Worm (Caenorhabditis elegans) whole organism, late embryonic: ENCODE measurements around the gene col-43.

ENCODE experiments used
- C38D4.7 ChIP-seq: fragments of 200-800 bp; sonication (Bioruptor generic); optimal IDR thresholded peaks from 2 replicates; lab custom pipeline; 2018; ENCODE audit warnings: mild to moderate bottlenecking, missing genetic modification characterization, moderate library complexity, missing compliant biosample characterization
- F13H6.1 ChIP-seq: sonication (generic microtip); optimal IDR thresholded peaks from 2 replicates; lab custom pipeline; 2016; ENCODE audit warnings: missing genetic modification characterization, missing compliant biosample characterization
- K02D7.2 ChIP-seq: sonication (generic microtip); optimal IDR thresholded peaks from 2 replicates; lab custom pipeline; 2017; ENCODE audit warnings: mild to moderate bottlenecking, missing genetic modification characterization, missing compliant biosample characterization
- K09A11.1 ChIP-seq: sonication (generic microtip); optimal IDR thresholded peaks from 2 replicates; lab custom pipeline; 2017; ENCODE audit warnings: antibody characterized with exemption, mild to moderate bottlenecking, missing genetic modification characterization, missing compliant biosample characterization; ENCODE audit not compliant: insufficient read depth
- T23F11.4 ChIP-seq: fragments of 200-800 bp; sonication (Bioruptor generic); optimal IDR thresholded peaks from 2 replicates; lab custom pipeline; 2018; ENCODE audit warnings: mild to moderate bottlenecking, missing genetic modification characterization, missing compliant biosample characterization
- Y22D7AL.16 ChIP-seq: sonication (generic microtip); optimal IDR thresholded peaks from 2 replicates; lab custom pipeline; 2016; ENCODE audit warnings: missing genetic modification characterization, missing compliant biosample characterization
- ahr-1 ChIP-seq: sonication (generic microtip); optimal IDR thresholded peaks from 2 replicates; lab custom pipeline; 2016; ENCODE audit warnings: missing genetic modification characterization, missing compliant biosample characterization
- ama-1 ChIP-seq: fragments of 150-350 bp; optimal IDR thresholded peaks from 2 replicates; lab custom pipeline; 2014
- ceh-14 ChIP-seq: sonication (generic microtip); optimal IDR thresholded peaks from 2 replicates; lab custom pipeline; 2016; ENCODE audit warnings: missing genotype, missing genetic modification characterization, missing compliant biosample characterization
- ceh-19 ChIP-seq: fragments of 200-800 bp; sonication (Bioruptor generic); optimal IDR thresholded peaks from 2 replicates; lab custom pipeline; 2018; ENCODE audit warnings: mild to moderate bottlenecking, missing genetic modification characterization, missing compliant biosample characterization
- ceh-2 ChIP-seq: sonication (generic microtip); optimal IDR thresholded peaks from 2 replicates; lab custom pipeline; 2016; ENCODE audit warnings: missing genotype, missing genetic modification characterization, missing compliant biosample characterization
- ceh-22 ChIP-seq: sonication (generic microtip); optimal IDR thresholded peaks from 2 replicates; lab custom pipeline; 2017; ENCODE audit warnings: missing biosample characterization, missing genetic modification characterization
- ceh-24 ChIP-seq: sonication (generic microtip); optimal IDR thresholded peaks from 2 replicates; lab custom pipeline; 2016; ENCODE audit warnings: mild to moderate bottlenecking, missing genetic modification characterization, missing compliant biosample characterization
- ceh-31 ChIP-seq: sonication (generic microtip); optimal IDR thresholded peaks from 2 replicates; lab custom pipeline; 2016; ENCODE audit warnings: missing genetic modification characterization, missing compliant biosample characterization
- ceh-48 ChIP-seq: sonication (generic microtip); optimal IDR thresholded peaks from 2 replicates; lab custom pipeline; 2016; ENCODE audit warnings: missing genetic modification characterization, inconsistent platforms, missing compliant biosample characterization
- ceh-6 ChIP-seq: fragments of 200-800 bp; sonication (Bioruptor generic); optimal IDR thresholded peaks from 2 replicates; lab custom pipeline; 2018; ENCODE audit warnings: mild to moderate bottlenecking, missing genetic modification characterization, missing compliant biosample characterization
- ceh-9 ChIP-seq: sonication (generic microtip); optimal IDR thresholded peaks from 2 replicates; lab custom pipeline; 2016; ENCODE audit warnings: mild to moderate bottlenecking, missing genetic modification characterization, inconsistent platforms, missing compliant biosample characterization
- che-1 ChIP-seq: sonication (generic microtip); optimal IDR thresholded peaks from 2 replicates; lab custom pipeline; 2016; ENCODE audit warnings: mild to moderate bottlenecking, missing genetic modification characterization, missing compliant biosample characterization
- dmd-4 ChIP-seq: sonication (generic microtip); optimal IDR thresholded peaks from 2 replicates; lab custom pipeline; 2016; ENCODE audit warnings: borderline replicate concordance, missing genetic modification characterization, missing compliant biosample characterization
- dve-1 ChIP-seq: sonication (generic microtip); optimal IDR thresholded peaks from 2 replicates; lab custom pipeline; 2017; ENCODE audit warnings: antibody characterized with exemption, mild to moderate bottlenecking, missing genetic modification characterization, missing compliant biosample characterization
- elt-2 ChIP-seq: sonication (generic microtip); optimal IDR thresholded peaks from 2 replicates; lab custom pipeline; 2016; ENCODE audit warnings: missing genetic modification reagents, missing genetic modification characterization, missing compliant biosample characterization
- elt-4 ChIP-seq: sonication (generic microtip); optimal IDR thresholded peaks from 2 replicates; lab custom pipeline; 2016; ENCODE audit warnings: missing genetic modification characterization, missing compliant biosample characterization
- ets-4 ChIP-seq: sonication (generic microtip); optimal IDR thresholded peaks from 2 replicates; lab custom pipeline; 2016; ENCODE audit warnings: missing genetic modification characterization, missing compliant biosample characterization
- eyg-1 ChIP-seq: sonication (generic microtip); optimal IDR thresholded peaks from 2 replicates; lab custom pipeline; 2016; ENCODE audit warnings: missing genotype, missing genetic modification characterization, missing compliant biosample characterization
- fax-1 ChIP-seq: sonication (generic microtip); optimal IDR thresholded peaks from 2 replicates; lab custom pipeline; 2016; ENCODE audit warnings: missing genotype, missing genetic modification characterization, missing compliant biosample characterization
- fkh-6 ChIP-seq: sonication (generic microtip); optimal IDR thresholded peaks from 2 replicates; lab custom pipeline; 2016; ENCODE audit warnings: missing genetic modification characterization, missing compliant biosample characterization
- gmeb-2 ChIP-seq: sonication (generic microtip); optimal IDR thresholded peaks from 2 replicates; lab custom pipeline; 2016; ENCODE audit warnings: missing genetic modification characterization, inconsistent platforms, missing compliant biosample characterization
- hlh-13 ChIP-seq: fragments of 200-800 bp; sonication (Bioruptor generic); optimal IDR thresholded peaks from 2 replicates; lab custom pipeline; 2018; ENCODE audit warnings: mild to moderate bottlenecking, missing genetic modification characterization, missing compliant biosample characterization
- hlh-15 ChIP-seq: sonication (generic microtip); optimal IDR thresholded peaks from 2 replicates; lab custom pipeline; 2016; ENCODE audit warnings: missing genetic modification characterization, missing compliant biosample characterization
- hlh-30 ChIP-seq: sonication (generic microtip); optimal IDR thresholded peaks from 2 replicates; lab custom pipeline; 2017; ENCODE audit warnings: antibody characterized with exemption, missing genetic modification characterization, missing compliant biosample characterization; ENCODE audit not compliant: insufficient read depth
- hlh-6 ChIP-seq: sonication (generic microtip); optimal IDR thresholded peaks from 2 replicates; lab custom pipeline; 2016; ENCODE audit warnings: missing genotype, missing genetic modification characterization, missing compliant biosample characterization
- hlh-8 ChIP-seq: sonication (generic microtip); optimal IDR thresholded peaks from 2 replicates; lab custom pipeline; 2016; ENCODE audit warnings: missing genotype, missing genetic modification characterization, missing compliant biosample characterization
- lim-6 ChIP-seq: sonication (generic microtip); optimal IDR thresholded peaks from 2 replicates; lab custom pipeline; 2016; ENCODE audit warnings: missing genetic modification characterization, missing compliant biosample characterization
- mec-3 ChIP-seq: sonication (generic microtip); optimal IDR thresholded peaks from 2 replicates; lab custom pipeline; 2016; ENCODE audit warnings: borderline replicate concordance, missing genetic modification characterization, missing compliant biosample characterization
- nhr-11 ChIP-seq: fragments of 150-350 bp; optimal IDR thresholded peaks from 2 replicates; lab custom pipeline; 2014; ENCODE audit warnings: missing biosample characterization, missing genetic modification characterization
- npax-4 ChIP-seq: sonication (generic microtip); optimal IDR thresholded peaks from 2 replicates; lab custom pipeline; 2016; ENCODE audit warnings: missing genetic modification characterization, missing compliant biosample characterization
- odd-2 ChIP-seq: sonication (generic microtip); optimal IDR thresholded peaks from 2 replicates; lab custom pipeline; 2017; ENCODE audit warnings: antibody characterized with exemption, mild to moderate bottlenecking, missing genetic modification characterization, missing compliant biosample characterization
- pag-3 ChIP-seq: sonication (generic microtip); optimal IDR thresholded peaks from 2 replicates; lab custom pipeline; 2016; ENCODE audit warnings: missing compliant biosample characterization, missing genetic modification characterization, borderline replicate concordance
- pat-9 ChIP-seq: fragments of 200-800 bp; sonication (Bioruptor generic); optimal IDR thresholded peaks from 2 replicates; lab custom pipeline; 2018; ENCODE audit warnings: mild to moderate bottlenecking, missing genetic modification characterization, moderate library complexity, missing compliant biosample characterization
- pax-1 ChIP-seq: fragments of 150-350 bp; optimal IDR thresholded peaks from 2 replicates; lab custom pipeline; 2014; ENCODE audit warnings: missing biosample characterization, missing genetic modification characterization
- pha-4 ChIP-seq: fragments of 150-350 bp; optimal IDR thresholded peaks from 2 replicates; lab custom pipeline; 2018; ENCODE audit warnings: missing biosample characterization, missing genetic modification reagents, missing genetic modification characterization
- pros-1 ChIP-seq: fragments of 150-350 bp; optimal IDR thresholded peaks from 2 replicates; lab custom pipeline; 2014; ENCODE audit warnings: missing biosample characterization, missing genetic modification reagents, missing genetic modification characterization
- ref-2 ChIP-seq: sonication (generic microtip); optimal IDR thresholded peaks from 2 replicates; lab custom pipeline; 2016; ENCODE audit warnings: missing genetic modification characterization, missing compliant biosample characterization
- rnt-1 ChIP-seq: sonication (generic microtip); optimal IDR thresholded peaks from 2 replicates; lab custom pipeline; 2016; ENCODE audit warnings: missing genetic modification characterization, missing compliant biosample characterization
- sdc-2 ChIP-seq: sonication (generic microtip); optimal IDR thresholded peaks from 2 replicates; lab custom pipeline; 2016; ENCODE audit warnings: missing genotype, missing genetic modification characterization, missing compliant biosample characterization
- sox-2 ChIP-seq: fragments of 200-800 bp; sonication (Bioruptor generic); IDR thresholded peaks from 2 replicates; pipeline ENCODE4 v1.3.6; 2022; ENCODE audit warnings: missing genetic modification reagents, missing genetic modification characterization, missing compliant biosample characterization
- sox-4 ChIP-seq: sonication (generic microtip); optimal IDR thresholded peaks from 2 replicates; lab custom pipeline; 2017; ENCODE audit warnings: mild to moderate bottlenecking, missing genetic modification characterization, inconsistent platforms, missing compliant biosample characterization
- tbx-2 ChIP-seq: sonication (generic microtip); optimal IDR thresholded peaks from 2 replicates; lab custom pipeline; 2016; ENCODE audit warnings: missing genetic modification characterization, missing compliant biosample characterization
- ttx-3 ChIP-seq: sonication (generic microtip); optimal IDR thresholded peaks from 2 replicates; lab custom pipeline; 2016; ENCODE audit warnings: missing genetic modification reagents, missing genetic modification characterization, missing compliant biosample characterization
- unc-55 ChIP-seq: sonication (generic microtip); optimal IDR thresholded peaks from 2 replicates; lab custom pipeline; 2017; ENCODE audit warnings: missing biosample characterization, missing genetic modification reagents, missing genetic modification characterization
- unc-86 ChIP-seq: sonication (generic microtip); optimal IDR thresholded peaks from 2 replicates; lab custom pipeline; 2016; ENCODE audit warnings: missing genetic modification characterization, missing compliant biosample characterization
- ztf-16 ChIP-seq: sonication (generic microtip); optimal IDR thresholded peaks from 2 replicates; lab custom pipeline; 2017; ENCODE audit warnings: missing genetic modification characterization, missing compliant biosample characterization

col-43 gene

DNA sequence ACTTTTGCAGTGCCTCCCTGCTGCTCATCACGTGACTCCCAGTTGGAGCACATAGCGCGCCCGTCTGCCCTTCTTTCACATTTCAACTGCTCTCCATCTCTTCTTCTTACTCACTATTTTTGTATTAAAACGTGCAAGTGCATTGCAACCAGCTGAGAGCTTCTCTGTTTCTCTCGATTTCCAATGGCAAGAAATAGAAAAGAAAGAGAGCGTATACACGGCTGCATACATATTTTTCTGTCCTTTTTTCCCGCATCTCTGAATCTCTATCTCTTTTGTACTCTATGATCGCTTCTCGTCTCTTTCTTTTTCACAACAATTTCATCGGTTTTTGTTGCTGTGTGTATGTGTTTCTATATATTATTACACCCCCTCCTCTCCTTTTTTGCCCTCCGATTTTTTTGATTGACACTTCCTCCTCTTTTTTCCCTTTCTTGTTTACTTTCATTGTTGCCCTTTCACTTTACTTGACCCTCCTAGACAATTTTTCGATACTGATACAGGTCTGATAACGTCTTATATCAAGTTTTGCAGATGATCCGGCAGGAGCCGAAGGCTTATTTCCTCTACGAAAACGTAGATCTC, 49.7 kb downstream of the col-43 start, which contains the start of gene Y97E10AR.1 (continued):
- TF ChIP-seq hlh-8 (tag; lab: Kevin White, UChicago) = peak; percentile 77
- no peak for TF ChIP-seq lim-6 (tag; lab: Kevin White, UChicago)
- TF ChIP-seq ceh-22 (tag; lab: Kevin White, UChicago) = no peak
- peak; percentile 68 for TF ChIP-seq F13H6.1 (tag; lab: Kevin White, UChicago)
- TF ChIP-seq ceh-9 (tag; lab: Kevin White, UChicago) = no peak
- TF ChIP-seq ceh-31 = peak; percentile 89
- TF ChIP-seq elt-2 (tag; lab: Kevin White, UChicago) = peak; percentile 40
- TF ChIP-seq ttx-3 (tag; lab: Kevin White, UChicago) = no peak
- peak; percentile 62 for TF ChIP-seq fkh-6
- no peak for TF ChIP-seq hlh-15 (tag; lab: Kevin White, UChicago)
- TF ChIP-seq gmeb-2 (tag; lab: Kevin White, UChicago) = no peak
- TF ChIP-seq sdc-2 = peak; percentile 29
- TF ChIP-seq fax-1 = no peak
- TF ChIP-seq pros-1 (tag; lab: Kevin White, UChicago) = peak; percentile 68
- TF ChIP-seq hlh-6 (tag; lab: Kevin White, UChicago) = no peak
- peak; percentile 70 for TF ChIP-seq dve-1 (tag; lab: Kevin White, UChicago)
- TF ChIP-seq pag-3 (tag; lab: Kevin White, UChicago) = peak; percentile 3
- TF ChIP-seq T23F11.4 (GFP tag; lab: Kevin White, UChicago) = no peak
- TF ChIP-seq eyg-1 (tag; lab: Kevin White, UChicago) = no peak
- TF ChIP-seq nhr-11 (tag; lab: Kevin White, UChicago) = no peak
- no peak for TF ChIP-seq ceh-24 (tag; lab: Kevin White, UChicago)
- peak; percentile 39 for TF ChIP-seq ceh-48
- TF ChIP-seq ahr-1 = no peak
- no peak for TF ChIP-seq pha-4
- no peak for TF ChIP-seq che-1
- no peak for TF ChIP-seq elt-4 (tag; lab: Kevin White, UChicago)
- TF ChIP-seq tbx-2 (tag; lab: Kevin White, UChicago) = peak; percentile 74
- TF ChIP-seq mec-3 (tag; lab: Kevin White, UChicago) = no peak
- TF ChIP-seq hlh-13 (GFP tag; lab: Kevin White, UChicago) = no peak
- no peak for TF ChIP-seq ztf-16 (tag; lab: Kevin White, UChicago)
- TF ChIP-seq ceh-14 = peak; percentile 77
- peak; percentile 67 for TF ChIP-seq unc-55 (GFP tag; lab: Kevin White, UChicago)
- TF ChIP-seq ama-1 (lab: Kevin White, UChicago) = no peak
- no peak for TF ChIP-seq pat-9 (tag; lab: Kevin White, UChicago)
- peak; percentile 58 for TF ChIP-seq rnt-1 (tag; lab: Kevin White, UChicago)
- TF ChIP-seq ceh-2 (tag; lab: Kevin White, UChicago) = peak; percentile 34
- no peak for TF ChIP-seq npax-4 (tag; lab: Kevin White, UChicago)
- TF ChIP-seq unc-86 (tag; lab: Kevin White, UChicago) = no peak
- no peak for TF ChIP-seq dmd-4
- no peak for TF ChIP-seq sox-2 (GFP tag; lab: Robert Waterston, UW)
- peak; percentile 53 for TF ChIP-seq ref-2 (tag; lab: Kevin White, UChicago)
- TF ChIP-seq ceh-19 (GFP tag; lab: Kevin White, UChicago) = peak; percentile 78
- no peak for TF ChIP-seq odd-2 (tag; lab: Kevin White, UChicago)
- no peak for TF ChIP-seq ceh-6 (GFP tag; lab: Kevin White, UChicago)
- TF ChIP-seq hlh-30 = peak; percentile 92
- peak; percentile 61 for TF ChIP-seq ets-4
- peak; percentile 39 for TF ChIP-seq K09A11.1 (tag; lab: Kevin White, UChicago)
- TF ChIP-seq Y22D7AL.16 (tag; lab: Kevin White, UChicago) = no peak
- TF ChIP-seq C38D4.7 = peak; percentile 31
- no peak for TF ChIP-seq sox-4 (tag; lab: Kevin White, UChicago)
- no peak for TF ChIP-seq pax-1
- no peak for TF ChIP-seq K02D7.2
- TF ChIP-seq, all 69 proteins: peak for 31
